Worm (Caenorhabditis elegans): Measurements from ENCODE around the gene Y45F10B.13.

Y45F10B.13 gene

DNA sequence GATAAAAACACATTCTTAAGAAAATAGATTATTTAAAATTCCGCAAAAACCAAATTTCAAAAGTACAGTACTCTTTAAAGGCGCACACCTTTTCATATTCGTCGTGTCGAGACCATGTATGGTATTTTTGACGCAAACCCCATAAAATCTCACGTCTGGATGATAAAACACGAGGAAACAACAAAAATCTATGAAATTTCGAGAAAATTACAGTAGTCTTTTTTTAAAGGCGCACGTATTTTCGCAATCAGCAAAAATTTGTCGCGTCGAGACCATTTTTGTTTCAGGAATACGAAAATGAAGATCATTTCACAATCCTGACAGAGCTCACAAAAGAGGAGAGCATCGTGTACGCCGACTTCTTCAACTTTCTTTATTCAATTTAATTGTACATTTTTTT, 48.5 kb downstream of the Y45F10B.13 start:
- TF ChIP-seq nhr-129 (tag; optimal IDR thresholded peaks at IDR 0.05) (peak; percentile 14), mdl-1 (tag; optimal IDR thresholded peaks at IDR 0.05) (no peak)

DNA sequence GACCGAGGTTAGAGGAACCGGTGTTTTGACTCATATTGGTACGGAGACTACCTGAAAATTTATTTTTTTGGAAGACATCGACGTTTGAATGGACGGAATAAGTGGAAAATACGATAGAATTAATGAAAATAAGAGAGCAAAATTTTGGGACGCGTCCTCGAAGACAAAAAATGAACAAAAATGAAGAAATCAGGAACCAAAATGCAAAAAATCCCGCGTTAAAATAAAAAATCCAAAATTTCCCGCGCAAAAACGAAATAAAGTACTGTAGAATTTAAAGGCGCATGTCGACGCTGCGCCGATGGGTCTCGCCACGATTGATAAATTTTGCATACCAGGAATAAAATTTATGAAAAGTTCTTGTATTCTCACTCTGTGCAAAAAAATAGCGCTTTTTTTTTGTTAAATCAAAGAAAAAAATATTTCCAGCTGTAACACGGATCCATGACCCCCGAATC, 49.4 kb downstream of the Y45F10B.13 start, which contains the start of gene puf-3:
TSS of gene puf-3 (minus strand) at position 51 of the 458 bp plus-strand sequence.
- TF ChIP-seq nhr-23 (tag; optimal IDR thresholded peaks at IDR 0.05), result no peak
- TF ChIP-seq elt-1 (tag; optimal IDR thresholded peaks at IDR 0.05), result no peak
- TF ChIP-seq nhr-237 (tag; optimal IDR thresholded peaks at IDR 0.05), result no peak
- no peak for TF ChIP-seq aly-2 (tag; optimal IDR thresholded peaks at IDR 0.05)
- TF ChIP-seq ZK546.5 (tag; optimal IDR thresholded peaks at IDR 0.05), result no peak
- TF ChIP-seq snpc-4 (tag; optimal IDR thresholded peaks at IDR 0.05), result no peak
- TF ChIP-seq ceh-82 (tag; optimal IDR thresholded peaks at IDR 0.05), result no peak
- no peak for TF ChIP-seq mbf-1 (tag; optimal IDR thresholded peaks at IDR 0.05)
- TF ChIP-seq nhr-21 (tag; optimal IDR thresholded peaks at IDR 0.05), result no peak
- TF ChIP-seq nhr-129 (tag; optimal IDR thresholded peaks at IDR 0.05), result no peak
- no peak for TF ChIP-seq crh-2 (tag; optimal IDR thresholded peaks at IDR 0.05)
- TF ChIP-seq gmeb-1 (tag; optimal IDR thresholded peaks at IDR 0.05), result no peak
- no peak for TF ChIP-seq skn-1 (tag; optimal IDR thresholded peaks at IDR 0.05)
- TF ChIP-seq Y55F3AM.14 (GFP tag; optimal IDR thresholded peaks at IDR 0.05), result no peak

DNA sequence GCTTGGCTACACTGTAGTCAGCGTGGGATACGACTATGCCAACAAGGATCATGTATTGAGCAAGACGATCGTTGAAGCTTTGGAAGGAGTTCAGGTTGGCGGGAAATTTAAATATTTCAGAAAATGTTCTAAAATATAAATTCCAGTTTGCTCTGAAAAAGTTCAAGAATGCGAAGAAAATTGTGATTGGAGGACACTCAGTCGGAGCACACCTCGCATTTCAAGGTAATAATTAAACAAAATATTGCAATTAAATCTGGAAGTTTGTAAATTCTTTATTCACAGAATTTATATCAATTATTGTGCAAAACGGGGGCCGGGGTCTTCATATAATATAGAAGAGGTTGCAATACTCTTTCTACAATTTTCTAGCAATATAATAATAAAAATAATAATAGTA, 51.5 kb downstream of the Y45F10B.13 start:
- TF ChIP-seq Y55F3AM.14 (GFP tag; optimal IDR thresholded peaks at IDR 0.05), result no peak
- TF ChIP-seq skn-1 (tag; optimal IDR thresholded peaks at IDR 0.05), result no peak
- no peak for TF ChIP-seq snpc-4 (tag; optimal IDR thresholded peaks at IDR 0.05)
- no peak for TF ChIP-seq alr-1 (tag; optimal IDR thresholded peaks at IDR 0.05)
- TF ChIP-seq sma-3 (GFP tag; optimal IDR thresholded peaks at IDR 0.05), result no peak
- TF ChIP-seq ceh-16 (tag; optimal IDR thresholded peaks at IDR 0.05), result no peak
- no peak for TF ChIP-seq lsy-2 (tag; optimal IDR thresholded peaks at IDR 0.05)
- TF ChIP-seq nhr-6 (tag; optimal IDR thresholded peaks at IDR 0.05), result no peak
- TF ChIP-seq nhr-77 (tag; optimal IDR thresholded peaks at IDR 0.05), result no peak
- TF ChIP-seq ztf-11 (tag; optimal IDR thresholded peaks at IDR 0.05), result no peak
- no peak for TF ChIP-seq mab-5 (tag; optimal IDR thresholded peaks at IDR 0.05)
- TF ChIP-seq elt-1 (tag; optimal IDR thresholded peaks at IDR 0.05), result no peak

DNA sequence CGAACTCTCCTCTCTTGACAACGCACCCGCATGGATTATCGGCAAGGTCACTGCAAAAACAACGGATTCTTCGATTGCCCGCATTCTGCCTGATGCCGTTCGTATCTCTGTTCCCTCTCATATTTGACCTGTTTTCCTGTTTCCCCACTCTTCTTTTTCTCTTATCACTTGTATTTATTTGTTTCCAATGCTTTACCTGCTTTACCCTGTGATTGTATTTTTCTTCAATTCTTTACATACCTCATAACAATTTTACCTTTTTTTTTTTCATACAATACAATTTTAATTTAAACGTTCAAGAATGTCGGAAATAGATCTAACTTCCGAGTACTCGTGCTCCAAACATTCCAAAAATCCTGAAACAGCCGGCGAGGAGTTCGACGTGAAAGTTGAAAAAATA, 52.6 kb downstream of the Y45F10B.13 start, which contains the start of gene afmd-2:
TSS of gene afmd-2 (plus strand) at position 301 of the 400 bp plus-strand sequence.
- TF ChIP-seq lin-13 (GFP tag; optimal IDR thresholded peaks at IDR 0.05), result no peak
- peak; percentile 29 for TF ChIP-seq fos-1 (tag; optimal IDR thresholded peaks at IDR 0.05)
- TF ChIP-seq sma-3 (GFP tag; optimal IDR thresholded peaks at IDR 0.05), result no peak

DNA sequence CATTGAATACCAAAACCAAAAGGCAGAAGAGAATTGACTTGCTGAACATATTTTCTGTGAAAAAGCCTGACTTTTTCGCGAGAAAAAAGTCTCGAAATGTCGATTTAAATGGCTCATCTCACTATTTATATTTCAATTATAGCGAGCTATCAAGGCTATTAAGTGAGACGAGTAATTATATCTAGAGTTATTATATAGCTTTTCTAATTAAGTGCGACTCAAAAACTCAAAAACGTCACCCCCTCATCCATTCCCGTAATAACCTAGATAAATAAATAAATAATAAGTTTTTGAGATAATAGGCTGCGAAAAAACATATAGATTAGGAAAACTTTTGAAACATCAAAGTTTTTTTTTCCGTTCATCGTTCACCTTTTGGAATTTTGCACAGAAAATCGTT, 55.9 kb downstream of the Y45F10B.13 start, which contains the start of gene nlp-17:
TSS of gene nlp-17 (minus strand) at position 101 of the 400 bp plus-strand sequence.
- TF ChIP-seq sem-4 (tag; optimal IDR thresholded peaks at IDR 0.05) (no peak), nhr-237 (tag; optimal IDR thresholded peaks at IDR 0.05) (no peak), gmeb-1 (tag; optimal IDR thresholded peaks at IDR 0.05) (no peak), unc-39 (tag; optimal IDR thresholded peaks at IDR 0.05) (no peak), peb-1 (tag; optimal IDR thresholded peaks at IDR 0.05) (no peak), nhr-21 (tag; optimal IDR thresholded peaks at IDR 0.05) (no peak), nhr-77 (tag; optimal IDR thresholded peaks at IDR 0.05) (no peak), ceh-16 (tag; optimal IDR thresholded peaks at IDR 0.05) (no peak), nhr-6 (tag; optimal IDR thresholded peaks at IDR 0.05) (no peak), mbf-1 (tag; optimal IDR thresholded peaks at IDR 0.05) (no peak), nhr-12 (tag; optimal IDR thresholded peaks at IDR 0.05) (no peak), alr-1 (tag; optimal IDR thresholded peaks at IDR 0.05) (no peak), crh-2 (tag; optimal IDR thresholded peaks at IDR 0.05) (no peak), lin-13 (GFP tag; optimal IDR thresholded peaks at IDR 0.05) (no peak)

DNA sequence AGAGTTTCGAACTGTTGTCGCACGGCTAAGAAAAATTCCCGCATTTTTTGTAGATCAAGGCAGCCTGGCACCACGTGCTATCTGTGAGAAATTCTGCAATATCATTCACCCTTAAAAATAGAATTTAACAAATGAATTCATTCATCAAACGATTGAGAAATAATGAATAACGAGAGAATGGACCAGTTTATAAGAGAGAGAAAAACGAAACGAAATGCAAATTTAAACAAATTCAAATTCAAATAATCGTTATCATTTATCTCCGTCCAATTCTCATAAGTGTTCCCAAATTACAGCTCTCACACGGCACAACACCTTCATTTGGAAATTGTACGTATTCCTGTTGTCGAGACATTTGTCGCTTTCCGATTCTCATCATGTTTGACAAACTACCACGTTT, 56.4 kb downstream of the Y45F10B.13 start, which contains the start of gene seld-1:
TSS of gene seld-1 (plus strand) at position 301 of the 400 bp plus-strand sequence.
- TF ChIP-seq nhr-23 (tag; optimal IDR thresholded peaks at IDR 0.05), result no peak
- TF ChIP-seq ceh-16 (tag; optimal IDR thresholded peaks at IDR 0.05), result no peak
- TF ChIP-seq mdl-1 (tag; optimal IDR thresholded peaks at IDR 0.05), result no peak
- TF ChIP-seq nhr-12 (tag; optimal IDR thresholded peaks at IDR 0.05), result no peak
- no peak for TF ChIP-seq nhr-21 (tag; optimal IDR thresholded peaks at IDR 0.05)
- no peak for TF ChIP-seq elt-3 (tag; optimal IDR thresholded peaks at IDR 0.05)
- TF ChIP-seq nhr-25 (tag; optimal IDR thresholded peaks at IDR 0.05), result no peak
- no peak for TF ChIP-seq R02D3.7 (tag; optimal IDR thresholded peaks at IDR 0.05)
- TF ChIP-seq ceh-82 (tag; optimal IDR thresholded peaks at IDR 0.05), result no peak
- no peak for TF ChIP-seq nhr-237 (tag; optimal IDR thresholded peaks at IDR 0.05)
- TF ChIP-seq aly-2 (tag; optimal IDR thresholded peaks at IDR 0.05), result no peak
- TF ChIP-seq C34F6.9 (tag; optimal IDR thresholded peaks at IDR 0.05), result no peak
- TF ChIP-seq lin-13 (GFP tag; optimal IDR thresholded peaks at IDR 0.05), result no peak

Data from whole organism, L2 larva.